Fruit fly (Drosophila melanogaster) whole organism, adult: ENCODE measurements around the gene Atg16.
A peak's percentile ranks its signal among the peaks of the same experiment; 100 is the strongest.

Experiments used
- CG1620 ChIP-seq: fragments of 200-800 bp; sonication (Bioruptor generic); optimal IDR thresholded peaks from 2 replicates; lab custom pipeline; 2016; ENCODE audit warnings: missing biosample characterization, missing genetic modification characterization
- CG5204 ChIP-seq: fragments of 200-800 bp; sonication (Bioruptor generic); optimal IDR thresholded peaks from 2 replicates; lab custom pipeline; 2016; ENCODE audit warnings: missing biosample characterization, missing genetic modification characterization
- Clk ChIP-seq: fragments of 200-800 bp; sonication (Bioruptor generic); optimal IDR thresholded peaks from 2 replicates; lab custom pipeline; 2017; ENCODE audit warnings: missing biosample characterization, missing genetic modification characterization
- bab1 ChIP-seq: fragments of 200-800 bp; sonication (Bioruptor generic); optimal IDR thresholded peaks from 3 replicates; lab custom pipeline; 2019; ENCODE audit warnings: missing biosample characterization, mild to moderate bottlenecking, missing genetic modification characterization, moderate library complexity
- cic ChIP-seq: fragments of 200-800 bp; sonication (Bioruptor generic); optimal IDR thresholded peaks from 2 replicates; lab custom pipeline; 2017; ENCODE audit warnings: missing biosample characterization, mild to moderate bottlenecking, missing genetic modification characterization, moderate library complexity
- kay ChIP-seq: fragments of 200-800 bp; sonication (Bioruptor generic); peaks from one replicate; lab custom pipeline; 2016; ENCODE audit warnings: missing biosample characterization, missing genetic modification characterization, borderline replicate concordance
- toe ChIP-seq: fragments of 200-800 bp; sonication (Bioruptor generic); optimal IDR thresholded peaks from 2 replicates; lab custom pipeline; 2016; ENCODE audit warnings: missing biosample characterization, missing genetic modification characterization

- TF ChIP-seq CG5204 (no peak), kay (GFP tag; lab: Kevin White, UChicago) (peak; percentile 87), bab1 (GFP tag; lab: Kevin White, UChicago) (no peak), cic (GFP tag; lab: Kevin White, UChicago) (no peak), Clk (GFP tag; lab: Kevin White, UChicago) (no peak), toe (GFP tag; lab: Kevin White, UChicago) (no peak), CG1620 (GFP tag; lab: Kevin White, UChicago) (no peak)
Measured at dm6 chr3R:29786016-29786996, 48.6 kb downstream of the Atg16 start.
